Fruit fly (Drosophila melanogaster): ENCODE results near the gene CG4360.
A peak's percentile ranks its signal among the peaks of the same experiment; 100 is the strongest.

CG4360 gene

dm6 chr3R:20280518-20280981 is 47.3 kb downstream of the CG4360 start (continued):
- TF ChIP-seq Eip78C (GFP tag), result peak; percentile 84
- TF ChIP-seq CG3032 (tag; optimal IDR thresholded peaks at IDR 0.05), result peak; percentile 23
- peak; percentile 3 for TF ChIP-seq CG1621 (tag; optimal IDR thresholded peaks at IDR 0.05)
- TF ChIP-seq Sox15 (GFP tag; optimal IDR thresholded peaks at IDR 0.05), result no peak
- TF ChIP-seq CG6792 (GFP tag; optimal IDR thresholded peaks at IDR 0.05), result peak; percentile 9
- no peak for TF ChIP-seq CG34406 (GFP tag; optimal IDR thresholded peaks at IDR 0.05)
- TF ChIP-seq Ets21C (GFP tag; optimal IDR thresholded peaks at IDR 0.05), result no peak
- TF ChIP-seq OdsH (GFP tag; optimal IDR thresholded peaks at IDR 0.05), result peak; percentile 33
- TF ChIP-seq fd85E (GFP tag; optimal IDR thresholded peaks at IDR 0.05), result no peak
- TF ChIP-seq dsx (GFP tag; optimal IDR thresholded peaks at IDR 0.05; ENCODE audit: poor library complexity, severe bottlenecking), result peak; percentile 34
- TF ChIP-seq Smox (GFP tag; optimal IDR thresholded peaks at IDR 0.05), result no peak
- no peak for TF ChIP-seq fd59A (GFP tag; optimal IDR thresholded peaks at IDR 0.05)
- peak; percentile 47 for TF ChIP-seq CG10669 (GFP tag; optimal IDR thresholded peaks at IDR 0.05)
- no peak for TF ChIP-seq lz (GFP tag; optimal IDR thresholded peaks at IDR 0.05)
- TF ChIP-seq CG6854 (GFP tag; optimal IDR thresholded peaks at IDR 0.05), result no peak

dm6 chr3R:20276760-20277159 is 51.0 kb downstream of the CG4360 start:
- TF ChIP-seq ss (GFP tag; optimal IDR thresholded peaks at IDR 0.05), result peak in 1 of 2 experiments; percentile 85
- peak; percentile 74 for TF ChIP-seq fkh (GFP tag; optimal IDR thresholded peaks at IDR 0.05)
- no peak for TF ChIP-seq CG6163 (GFP tag; IDR thresholded peaks at IDR 0.05)
- no peak for TF ChIP-seq acj6 (GFP tag; optimal IDR thresholded peaks at IDR 0.05)
- no peak for TF ChIP-seq cyc (GFP tag; optimal IDR thresholded peaks at IDR 0.05)

- TF ChIP-seq topi (GFP tag; optimal IDR thresholded peaks at IDR 0.05) (no peak), svp (GFP tag) (peak; percentile 56), fkh (GFP tag; optimal IDR thresholded peaks at IDR 0.05) (peak; percentile 86), CG6276 (GFP tag; optimal IDR thresholded peaks at IDR 0.05) (no peak)
Observed at dm6 chr3R:20276012-20276411, 51.8 kb downstream of the CG4360 start.

- no peak for TF ChIP-seq Hr39 (GFP tag; optimal IDR thresholded peaks at IDR 0.05)
- TF ChIP-seq achi (GFP tag; optimal IDR thresholded peaks at IDR 0.05), result no peak
- TF ChIP-seq CG8319 (GFP tag; optimal IDR thresholded peaks at IDR 0.05), result no peak
- TF ChIP-seq eg (GFP tag; IDR thresholded peaks at IDR 0.05), result no peak
- no peak for TF ChIP-seq Gug (GFP tag; IDR thresholded peaks at IDR 0.05)
- no peak for TF ChIP-seq CG9139 (GFP tag; optimal IDR thresholded peaks at IDR 0.05)
- no peak for TF ChIP-seq cyc (GFP tag; optimal IDR thresholded peaks at IDR 0.05)
- no peak for TF ChIP-seq CG15336 (GFP tag; IDR thresholded peaks at IDR 0.05)
- TF ChIP-seq CG6808 (GFP tag; optimal IDR thresholded peaks at IDR 0.05), result no peak
- TF ChIP-seq CG6163 (GFP tag; IDR thresholded peaks at IDR 0.05), result no peak
Observed at dm6 chr3R:20274521-20275294, 53.1 kb downstream of the CG4360 start.
